Fruit fly (Drosophila melanogaster) whole organism, embryonic: ENCODE data around the gene Ppt1.
A peak's percentile ranks its signal among the peaks of the same experiment; 100 is the strongest.

Experiments used
- Ada2b ChIP-seq: fragments of 200-800 bp; sonication (Bioruptor generic); IDR thresholded peaks from 2 replicates; pipeline ENCODE4 v1.3.6; 2022; ENCODE audit warnings: missing biosample characterization, missing genetic modification characterization
- CG10274 ChIP-seq: fragments of 200-800 bp; sonication (Bioruptor generic); optimal IDR thresholded peaks from 3 replicates; lab custom pipeline; 2017; ENCODE audit warnings: missing biosample characterization, mild to moderate bottlenecking, missing genetic modification characterization
- CG10979 ChIP-seq: fragments of 200-800 bp; sonication (Bioruptor generic); optimal IDR thresholded peaks from 2 replicates; lab custom pipeline; 2018; ENCODE audit warnings: missing biosample characterization, mild to moderate bottlenecking, missing genetic modification characterization, moderate library complexity
- CG11560 ChIP-seq: fragments of 200-800 bp; sonication (Bioruptor generic); IDR thresholded peaks from 3 replicates; pipeline ENCODE4 v1.3.6; 2022; ENCODE audit warnings: missing biosample characterization, missing genetic modification characterization
- CG12236 ChIP-seq: fragments of 200-800 bp; sonication (Bioruptor generic); optimal IDR thresholded peaks from 2 replicates; lab custom pipeline; 2016; ENCODE audit warnings: missing biosample characterization, missing genetic modification characterization
- CG13775 ChIP-seq: fragments of 200-800 bp; sonication (Bioruptor generic); optimal IDR thresholded peaks from 3 replicates; lab custom pipeline; 2017; ENCODE audit warnings: missing biosample characterization, mild to moderate bottlenecking, missing genetic modification characterization
- CG15011 ChIP-seq: fragments of 200-800 bp; sonication (Bioruptor generic); optimal IDR thresholded peaks from 3 replicates; lab custom pipeline; 2018; ENCODE audit warnings: missing biosample characterization, mild to moderate bottlenecking, missing genetic modification characterization
- CG15479 ChIP-seq: fragments of 200-800 bp; sonication (Bioruptor generic); optimal IDR thresholded peaks from 3 replicates; lab custom pipeline; 2019; ENCODE audit warnings: missing biosample characterization, mild to moderate bottlenecking, missing genetic modification characterization, moderate library complexity
- CG15601 ChIP-seq: fragments of 200-800 bp; sonication (Bioruptor generic); optimal IDR thresholded peaks from 3 replicates; lab custom pipeline; 2019; ENCODE audit warnings: missing biosample characterization, mild to moderate bottlenecking, missing genetic modification characterization, moderate library complexity
- CG1647 ChIP-seq: fragments of 200-800 bp; sonication (Bioruptor generic); optimal IDR thresholded peaks from 3 replicates; lab custom pipeline; 2016; ENCODE audit warnings: missing biosample characterization, missing genetic modification characterization
- CG16779 ChIP-seq: fragments of 200-800 bp; sonication (Bioruptor generic); IDR thresholded peaks from 2 replicates; pipeline ENCODE4 v1.3.6; 2022; ENCODE audit warnings: missing biosample characterization, missing genetic modification characterization
- CG16813 ChIP-seq: fragments of 200-800 bp; sonication (Bioruptor generic); IDR thresholded peaks from 3 replicates; pipeline ENCODE4 v1.3.6; 2022; ENCODE audit warnings: missing biosample characterization, missing genetic modification characterization; ENCODE audit not compliant: partially characterized antibody
- CG2199 ChIP-seq: fragments of 200-800 bp; sonication (Bioruptor generic); IDR thresholded peaks from 3 replicates; pipeline ENCODE4 v1.3.6; 2022; ENCODE audit warnings: missing biosample characterization, missing genetic modification characterization
- CG2678 ChIP-seq: fragments of 200-800 bp; sonication (Bioruptor generic); optimal IDR thresholded peaks from 3 replicates; lab custom pipeline; 2019; ENCODE audit warnings: missing biosample characterization, mild to moderate bottlenecking, missing genetic modification characterization, moderate library complexity
- CG2889 ChIP-seq: fragments of 200-800 bp; sonication (Bioruptor generic); IDR thresholded peaks from 3 replicates; pipeline ENCODE4 v1.3.6; 2022; ENCODE audit warnings: missing biosample characterization, missing genetic modification characterization
- CG30403 ChIP-seq: fragments of 200-800 bp; sonication (Bioruptor generic); optimal IDR thresholded peaks from 3 replicates; lab custom pipeline; 2016; ENCODE audit warnings: missing biosample characterization, missing genetic modification characterization
- CG4282 ChIP-seq: fragments of 200-800 bp; sonication (Bioruptor generic); optimal IDR thresholded peaks from 2 replicates; lab custom pipeline; 2016; ENCODE audit warnings: missing biosample characterization, missing genetic modification characterization
- CG43689 ChIP-seq: fragments of 200-800 bp; sonication (Bioruptor generic); IDR thresholded peaks from 2 replicates; pipeline ENCODE4 v1.3.6; 2022; ENCODE audit warnings: missing biosample characterization, missing genetic modification characterization
- CG4617 ChIP-seq: fragments of 200-800 bp; sonication (Bioruptor generic); optimal IDR thresholded peaks from 3 replicates; lab custom pipeline; 2016; ENCODE audit warnings: missing biosample characterization, missing genetic modification characterization, borderline replicate concordance
- CG6813 ChIP-seq: fragments of 200-800 bp; sonication (Bioruptor generic); optimal IDR thresholded peaks from 2 replicates; lab custom pipeline; 2017; ENCODE audit warnings: missing biosample characterization, missing genetic modification characterization, mild to moderate bottlenecking, moderate library complexity, missing genetic modification reagents
- CG7271 ChIP-seq: fragments of 200-800 bp; sonication (Bioruptor generic); optimal IDR thresholded peaks from 2 replicates; lab custom pipeline; 2018; ENCODE audit warnings: missing biosample characterization, mild to moderate bottlenecking, missing genetic modification characterization, moderate library complexity
- CG7786 ChIP-seq: fragments of 200-800 bp; sonication (Bioruptor generic); optimal IDR thresholded peaks from 2 replicates; lab custom pipeline; 2016; ENCODE audit warnings: missing biosample characterization, missing genetic modification characterization
- CG7839 ChIP-seq: fragments of 200-800 bp; sonication (Bioruptor generic); optimal IDR thresholded peaks from 3 replicates; lab custom pipeline; 2018; ENCODE audit warnings: missing biosample characterization, mild to moderate bottlenecking, missing genetic modification characterization, moderate library complexity
- CG9797 ChIP-seq: fragments of 200-800 bp; sonication (Bioruptor generic); optimal IDR thresholded peaks from 3 replicates; lab custom pipeline; 2018; ENCODE audit warnings: missing biosample characterization, mild to moderate bottlenecking, missing genetic modification characterization
- CkIIα-i1 ChIP-seq: fragments of 200-800 bp; sonication (Bioruptor generic); IDR thresholded peaks from 2 replicates; pipeline ENCODE4 v1.3.6; 2022; ENCODE audit warnings: missing biosample characterization, missing genetic modification characterization
- Hmr ChIP-seq: fragments of 200-800 bp; sonication (Bioruptor generic); optimal IDR thresholded peaks from 3 replicates; lab custom pipeline; 2017; ENCODE audit warnings: mild to moderate bottlenecking, missing biosample characterization, missing genetic modification reagents, missing genetic modification characterization
- Hr51 ChIP-seq, 2 experiments: fragments of 200-800 bp; sonication (Bioruptor generic); optimal IDR thresholded peaks; 2 replicates in 1 of 2; 3 replicates in 1 of 2; lab custom pipeline; 2016 to 2018; ENCODE audit warnings: missing biosample characterization in 2 of 2, missing genetic modification characterization in 2 of 2, mild to moderate bottlenecking in 1 of 2, moderate library complexity in 1 of 2
- NK7.1 ChIP-seq: fragments of 200-800 bp; sonication (Bioruptor generic); optimal IDR thresholded peaks from 3 replicates; lab custom pipeline; 2016; ENCODE audit warnings: missing biosample characterization, missing genetic modification characterization
- Oli ChIP-seq: fragments of 200-800 bp; sonication (Bioruptor generic); optimal IDR thresholded peaks from 2 replicates; lab custom pipeline; 2018; ENCODE audit warnings: missing biosample characterization, mild to moderate bottlenecking, missing genetic modification characterization, moderate library complexity
- Six4 ChIP-seq: fragments of 200-800 bp; sonication (Bioruptor generic); optimal IDR thresholded peaks from 2 replicates; lab custom pipeline; 2016; ENCODE audit warnings: missing biosample characterization, missing genetic modification characterization
- Sox100B ChIP-seq: fragments of 200-800 bp; sonication (Bioruptor generic); optimal IDR thresholded peaks from 3 replicates; lab custom pipeline; 2018; ENCODE audit warnings: missing biosample characterization, mild to moderate bottlenecking, missing genetic modification characterization
- Sox102F ChIP-seq: fragments of 200-800 bp; sonication (Bioruptor generic); optimal IDR thresholded peaks from 2 replicates; lab custom pipeline; 2018; ENCODE audit warnings: missing biosample characterization, mild to moderate bottlenecking, missing genetic modification characterization, moderate library complexity
- Spps ChIP-seq: fragments of 200-800 bp; sonication (Bioruptor generic); optimal IDR thresholded peaks from 2 replicates; lab custom pipeline; 2018; ENCODE audit warnings: missing biosample characterization, mild to moderate bottlenecking, missing genetic modification characterization
- Ssrp ChIP-seq: fragments of 200-800 bp; sonication (Bioruptor generic); optimal IDR thresholded peaks from 2 replicates; lab custom pipeline; 2018; ENCODE audit warnings: missing biosample characterization, mild to moderate bottlenecking, missing genetic modification characterization, moderate library complexity
- al ChIP-seq: fragments of 200-800 bp; sonication (Bioruptor generic); IDR thresholded peaks from 2 replicates; pipeline ENCODE4 v1.3.6; 2022; ENCODE audit warnings: missing biosample characterization, missing genetic modification characterization
- ewg ChIP-seq: fragments of 200-800 bp; sonication (Bioruptor generic); optimal IDR thresholded peaks from 3 replicates; lab custom pipeline; 2017; ENCODE audit warnings: mild to moderate bottlenecking, missing biosample characterization, missing genetic modification reagents, missing genetic modification characterization
- fu2 ChIP-seq: fragments of 200-800 bp; sonication (Bioruptor generic); optimal IDR thresholded peaks from 2 replicates; lab custom pipeline; 2016; ENCODE audit warnings: missing biosample characterization, missing genetic modification characterization
- gem ChIP-seq: fragments of 200-800 bp; sonication (Bioruptor generic); optimal IDR thresholded peaks from 2 replicates; lab custom pipeline; 2019; ENCODE audit warnings: missing biosample characterization, mild to moderate bottlenecking, missing genetic modification characterization, moderate library complexity
- gsb ChIP-seq: fragments of 200-800 bp; sonication (Bioruptor generic); IDR thresholded peaks from 2 replicates; pipeline ENCODE4 v1.3.6; 2022; ENCODE audit warnings: missing biosample characterization, missing genetic modification characterization
- hbn ChIP-seq: fragments of 200-800 bp; sonication (Bioruptor generic); IDR thresholded peaks from 2 replicates; pipeline ENCODE4 v1.3.6; 2022; ENCODE audit warnings: missing biosample characterization, missing genetic modification characterization; ENCODE audit not compliant: partially characterized antibody
- hth ChIP-seq: fragments of >200 bp; optimal IDR thresholded peaks from 2 replicates; lab custom pipeline; 2017; ENCODE audit warnings: inconsistent platforms
- lbe ChIP-seq: fragments of 200-800 bp; sonication (Bioruptor generic); optimal IDR thresholded peaks from 2 replicates; lab custom pipeline; 2016; ENCODE audit warnings: missing biosample characterization, mild to moderate bottlenecking, missing genetic modification characterization
- lmd ChIP-seq: fragments of 200-800 bp; sonication (Bioruptor generic); IDR thresholded peaks from 2 replicates; pipeline ENCODE4 v1.3.6; 2022; ENCODE audit warnings: missing biosample characterization, missing genetic modification characterization
- maf-S ChIP-seq: fragments of 200-800 bp; sonication (Bioruptor generic); optimal IDR thresholded peaks from 2 replicates; lab custom pipeline; 2016; ENCODE audit warnings: missing biosample characterization, missing genetic modification characterization
- nmo ChIP-seq: fragments of 200-800 bp; sonication (Bioruptor generic); optimal IDR thresholded peaks from 2 replicates; lab custom pipeline; 2018; ENCODE audit warnings: missing biosample characterization, mild to moderate bottlenecking, missing genetic modification characterization, moderate library complexity
- odd ChIP-seq: fragments of 200-800 bp; sonication (Bioruptor generic); optimal IDR thresholded peaks from 2 replicates; lab custom pipeline; 2017; ENCODE audit warnings: missing biosample characterization, mild to moderate bottlenecking, missing genetic modification characterization
- org-1 ChIP-seq: fragments of 200-800 bp; sonication (Bioruptor generic); optimal IDR thresholded peaks from 2 replicates; lab custom pipeline; 2017; ENCODE audit warnings: missing biosample characterization, missing genetic modification characterization
- psq ChIP-seq: fragments of 200-800 bp; sonication (Bioruptor generic); optimal IDR thresholded peaks from 2 replicates; lab custom pipeline; 2017; ENCODE audit warnings: missing biosample characterization, missing genetic modification characterization
- run ChIP-seq: fragments of 200-800 bp; sonication (Bioruptor generic); optimal IDR thresholded peaks from 3 replicates; lab custom pipeline; 2018; ENCODE audit warnings: missing biosample characterization, mild to moderate bottlenecking, missing genetic modification characterization
- sens ChIP-seq: fragments of 200-800 bp; sonication (Bioruptor generic); peaks from one replicate; lab custom pipeline; 2016; ENCODE audit warnings: missing biosample characterization, missing genetic modification characterization

The Ppt1 gene

DNA sequence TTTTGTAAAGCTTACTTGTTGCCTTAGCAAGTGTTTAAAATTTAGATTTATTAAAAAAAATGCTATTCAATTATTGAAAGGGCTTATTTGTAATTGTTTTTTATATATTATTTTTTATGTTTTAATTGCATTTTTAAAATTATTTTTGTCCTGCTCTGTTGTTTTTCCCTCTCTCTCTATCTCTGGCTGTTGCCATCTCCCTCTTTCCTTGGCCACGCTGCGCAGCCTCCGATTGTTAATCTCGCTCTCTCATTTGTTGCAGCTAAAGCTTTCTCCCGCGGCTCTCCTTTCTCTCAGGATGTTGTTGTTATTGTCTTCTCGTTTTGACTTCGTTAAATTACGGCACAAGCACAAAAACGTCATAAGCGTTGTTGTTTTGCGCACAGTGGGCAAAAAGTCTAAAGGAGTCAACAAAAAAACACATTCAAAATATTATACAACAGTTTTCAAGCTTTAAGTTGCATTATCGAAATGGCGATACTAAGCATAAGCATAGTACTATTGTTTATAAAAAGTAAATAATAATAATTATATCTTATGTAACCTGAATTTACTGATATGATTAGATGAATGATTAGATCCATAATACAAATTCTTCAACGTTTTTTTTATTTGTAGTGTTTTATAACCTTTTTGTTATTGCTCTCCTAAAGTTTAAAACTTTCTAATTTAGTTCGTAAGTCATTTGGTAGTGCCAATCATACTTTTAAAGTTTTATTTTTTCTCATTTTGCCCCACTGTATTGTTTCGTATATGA, 4.2 kb upstream of the Ppt1 start (continued):
- peak; percentile 36 for TF ChIP-seq CG10979 (tag; lab: Kevin White, UChicago)
- TF ChIP-seq CG16779 (GFP tag; lab: Robert Waterston, UW) = no peak
- TF ChIP-seq maf-S (GFP tag; lab: Kevin White, UChicago) = no peak
- peak in 1 of 2 experiments; percentile 36 for TF ChIP-seq Hr51 (GFP tag; optimal IDR thresholded peaks at IDR 0.05; lab: Kevin White, UChicago)
- TF ChIP-seq Spps = no peak
- TF ChIP-seq CkIIα-i1 (GFP tag; lab: Robert Waterston, UW) = no peak
- peak; percentile 56 for TF ChIP-seq CG2678 (tag; lab: Kevin White, UChicago)
- TF ChIP-seq CG10274 (GFP tag; lab: Kevin White, UChicago) = no peak
- TF ChIP-seq CG7271 (tag; lab: Kevin White, UChicago) = no peak
- no peak for TF ChIP-seq CG7786 (GFP tag; lab: Kevin White, UChicago)
- peak; percentile 53 for TF ChIP-seq CG7839
- TF ChIP-seq sens (GFP tag; lab: Kevin White, UChicago) = no peak
- TF ChIP-seq CG15601 = no peak
- TF ChIP-seq CG11560 = no peak
- TF ChIP-seq CG15479 (GFP tag; lab: Kevin White, UChicago) = no peak
- peak; percentile 52 for TF ChIP-seq gem (tag; lab: Kevin White, UChicago)
- TF ChIP-seq CG15011 = no peak
- TF ChIP-seq hth = no peak
- TF ChIP-seq CG16813 = no peak
- no peak for TF ChIP-seq Ada2b (GFP tag; lab: Robert Waterston, UW)
- TF ChIP-seq NK7.1 (GFP tag; lab: Kevin White, UChicago) = no peak
- no peak for TF ChIP-seq CG4282 (GFP tag; lab: Kevin White, UChicago)
- peak; percentile 28 for TF ChIP-seq Oli
- no peak for TF ChIP-seq odd (GFP tag; lab: Kevin White, UChicago)
- TF ChIP-seq CG1647 (GFP tag; lab: Kevin White, UChicago) = no peak
- peak; percentile 18 for TF ChIP-seq Hmr (GFP tag; lab: Kevin White, UChicago)
- TF ChIP-seq CG4617 (GFP tag; lab: Kevin White, UChicago) = no peak
- TF ChIP-seq ewg (GFP tag; lab: Kevin White, UChicago) = peak; percentile 72
- TF ChIP-seq CG13775 (GFP tag; lab: Kevin White, UChicago) = no peak
- TF ChIP-seq fu2 (GFP tag; lab: Kevin White, UChicago) = no peak
- TF ChIP-seq CG43689 (GFP tag; lab: Robert Waterston, UW) = no peak
- TF ChIP-seq CG2199 (GFP tag; lab: Robert Waterston, UW) = no peak
- TF ChIP-seq CG6813 (GFP tag; lab: Kevin White, UChicago) = no peak
- no peak for TF ChIP-seq Six4 (GFP tag; lab: Kevin White, UChicago)
- no peak for TF ChIP-seq psq (GFP tag; lab: Kevin White, UChicago)
- peak; percentile 31 for TF ChIP-seq Sox100B (GFP tag; lab: Kevin White, UChicago)
- TF ChIP-seq org-1 (GFP tag; lab: Kevin White, UChicago) = no peak
- TF ChIP-seq CG12236 (GFP tag; lab: Kevin White, UChicago) = no peak
- peak; percentile 21 for TF ChIP-seq Ssrp (tag; lab: Kevin White, UChicago)
- TF ChIP-seq al = no peak
- TF ChIP-seq nmo (GFP tag; lab: Kevin White, UChicago) = peak; percentile 27
- no peak for TF ChIP-seq lbe (GFP tag; lab: Kevin White, UChicago)
- TF ChIP-seq CG9797 = no peak
- TF ChIP-seq hbn (GFP tag; lab: Robert Waterston, UW) = no peak
- TF ChIP-seq CG30403 = peak; percentile 11
- TF ChIP-seq lmd (GFP tag; lab: Robert Waterston, UW) = no peak
- TF ChIP-seq Sox102F (GFP tag; lab: Kevin White, UChicago) = peak; percentile 5
- no peak for TF ChIP-seq gsb (GFP tag; lab: Robert Waterston, UW)
- no peak for TF ChIP-seq run (tag; lab: Kevin White, UChicago)
- TF ChIP-seq CG2889 (GFP tag; lab: Robert Waterston, UW) = no peak
